Fruit fly (Drosophila melanogaster): ENCODE data around the gene AP-1mu.

- TF ChIP-seq CG4318 (GFP tag; optimal IDR thresholded peaks at IDR 0.05) = no peak
- TF ChIP-seq Blimp-1 (GFP tag; optimal IDR thresholded peaks at IDR 0.05) = no peak
- no peak for TF ChIP-seq Hr38 (GFP tag; optimal IDR thresholded peaks at IDR 0.05)
- TF ChIP-seq eg (GFP tag; IDR thresholded peaks at IDR 0.05) = no peak
- no peak; the same call in 1 of the 2 replicates for TF ChIP-seq Gug (GFP tag; IDR thresholded peaks at IDR 0.05)
- peak; percentile 59 for TF ChIP-seq CG6792 (GFP tag; optimal IDR thresholded peaks at IDR 0.05)
- peak; percentile 43; the same call in 1 of the 2 replicates for TF ChIP-seq CG15336 (GFP tag; IDR thresholded peaks at IDR 0.05)
- TF ChIP-seq CG11902 (GFP tag; optimal IDR thresholded peaks at IDR 0.05) = no peak
- peak; percentile 25 for TF ChIP-seq CG16779 (tag; optimal IDR thresholded peaks at IDR 0.05)
Observed at dm6 chr3R:9605084-9605483, 45.8 kb upstream of the AP-1mu start.
